Worm (Caenorhabditis elegans): Measurements from ENCODE around the gene K03H1.9.
A peak's percentile ranks its signal among the peaks of the same experiment; 100 is the strongest.

Gene K03H1.9

ce11 chrIII:9956665-9957401 is 15.5 kb upstream of the K03H1.9 start, which contains the start of gene alx-1:
alx-1 (plus strand) TSS chrIII:9957351.
- TF ChIP-seq hlh-30 (tag; optimal IDR thresholded peaks at IDR 0.05; ENCODE audit: insufficient read depth), result peak; percentile 53
- no peak for TF ChIP-seq lin-15B (tag; optimal IDR thresholded peaks at IDR 0.05)
- TF ChIP-seq lin-39 (tag; optimal IDR thresholded peaks at IDR 0.05), result no peak
- TF ChIP-seq T20F7.1 (GFP tag; optimal IDR thresholded peaks at IDR 0.05), result no peak
- no peak for TF ChIP-seq hif-1 (tag; optimal IDR thresholded peaks at IDR 0.05)
- no peak for TF ChIP-seq nhr-41 (GFP tag; IDR thresholded peaks at IDR 0.05)
- TF ChIP-seq ztf-7 (tag; optimal IDR thresholded peaks at IDR 0.05), result no peak
- TF ChIP-seq dve-1 (tag; optimal IDR thresholded peaks at IDR 0.05; ENCODE audit: insufficient read depth), result peak; percentile 31
- no peak for TF ChIP-seq saeg-2 (GFP tag; IDR thresholded peaks at IDR 0.05)
- no peak for TF ChIP-seq fos-1 (tag; optimal IDR thresholded peaks at IDR 0.05)
- TF ChIP-seq hlh-11 (tag; optimal IDR thresholded peaks at IDR 0.05), result peak; percentile 23
- peak in 1 of 2 experiments; percentile 63 for TF ChIP-seq unc-62 (GFP tag; optimal IDR thresholded peaks at IDR 0.05 in 1 of 2)
- TF ChIP-seq unc-62 (tag; optimal IDR thresholded peaks at IDR 0.05), result no peak
- TF ChIP-seq F37D6.2 (tag; optimal IDR thresholded peaks at IDR 0.05), result no peak
- no peak for TF ChIP-seq ZK546.5 (tag; optimal IDR thresholded peaks at IDR 0.05)
- TF ChIP-seq daf-16 (GFP tag; optimal IDR thresholded peaks at IDR 0.05), result no peak
- TF ChIP-seq daf-16 (tag; optimal IDR thresholded peaks at IDR 0.05), result peak; percentile 49
- TF ChIP-seq ceh-82 (tag; optimal IDR thresholded peaks at IDR 0.05), result no peak
- TF ChIP-seq Y75B8A.6 (GFP tag; IDR thresholded peaks at IDR 0.05), result no peak
- TF ChIP-seq nhr-42 (GFP tag; IDR thresholded peaks at IDR 0.05), result no peak
- TF ChIP-seq ceh-32 (tag; optimal IDR thresholded peaks at IDR 0.05; ENCODE audit: poor library complexity), result no peak
- TF ChIP-seq snpc-1.2 (GFP tag; IDR thresholded peaks at IDR 0.05), result no peak
- TF ChIP-seq mxl-3 (GFP tag; optimal IDR thresholded peaks at IDR 0.05), result peak; percentile 58
- TF ChIP-seq spr-1 (tag; optimal IDR thresholded peaks at IDR 0.05), result no peak
- TF ChIP-seq D1046.2 (GFP tag; IDR thresholded peaks at IDR 0.05), result no peak
- TF ChIP-seq ama-1 (optimal IDR thresholded peaks at IDR 0.05), result no peak
- no peak for TF ChIP-seq F44E2.7 (GFP tag; IDR thresholded peaks at IDR 0.05)
- no peak for TF ChIP-seq sdz-12 (GFP tag; optimal IDR thresholded peaks at IDR 0.05)
- no peak for TF ChIP-seq mep-1 (tag; optimal IDR thresholded peaks at IDR 0.05)
- no peak for TF ChIP-seq Y5F2A.4 (GFP tag; optimal IDR thresholded peaks at IDR 0.05)
- no peak for TF ChIP-seq F49E8.2 (tag; optimal IDR thresholded peaks at IDR 0.05; ENCODE audit: borderline replicate concordance)
- peak; percentile 45; the same call in 1 of the 2 replicates for TF ChIP-seq dmd-6 (GFP tag; IDR thresholded peaks at IDR 0.05)
- no peak for TF ChIP-seq zfp-3 (GFP tag; conservative IDR thresholded peaks at IDR 0.05)
- peak; percentile 49 for TF ChIP-seq mes-2 (tag; optimal IDR thresholded peaks at IDR 0.05; ENCODE audit: poor library complexity, severe bottlenecking)
- no peak for TF ChIP-seq Y105C5A.15 (GFP tag; IDR thresholded peaks at IDR 0.05)
- TF ChIP-seq jun-1 (tag; optimal IDR thresholded peaks at IDR 0.05), result peak; percentile 19
- no peak for TF ChIP-seq ztf-11 (tag; optimal IDR thresholded peaks at IDR 0.05)
- TF ChIP-seq lin-29 (GFP tag; IDR thresholded peaks at IDR 0.05), result no peak
- peak; percentile 14 for TF ChIP-seq nhr-28 (tag; optimal IDR thresholded peaks at IDR 0.05)
- TF ChIP-seq lsy-2 (tag; optimal IDR thresholded peaks at IDR 0.05), result no peak
- peak; percentile 62 for TF ChIP-seq pqm-1 (tag; optimal IDR thresholded peaks at IDR 0.05)
- TF ChIP-seq fkh-10 (GFP tag; optimal IDR thresholded peaks at IDR 0.05), result no peak
- no peak for TF ChIP-seq ceh-44 (GFP tag; IDR thresholded peaks at IDR 0.05)
- TF ChIP-seq nhr-77 (tag; optimal IDR thresholded peaks at IDR 0.05), result no peak
- no peak for TF ChIP-seq nhr-25 (tag; optimal IDR thresholded peaks at IDR 0.05; ENCODE audit: borderline replicate concordance, insufficient read depth)
- no peak for TF ChIP-seq lin-38 (GFP tag; IDR thresholded peaks at IDR 0.05)
- TF ChIP-seq daf-19 (GFP tag; conservative IDR thresholded peaks at IDR 0.05), result no peak
- TF ChIP-seq snpc-4 (tag; optimal IDR thresholded peaks at IDR 0.05), result no peak
- no peak for TF ChIP-seq ceh-28 (tag; optimal IDR thresholded peaks at IDR 0.05)
- no peak for TF ChIP-seq madf-5 (GFP tag; IDR thresholded peaks at IDR 0.05)
- TF ChIP-seq mxl-2 (GFP tag; conservative IDR thresholded peaks at IDR 0.05), result no peak

Data from whole organism, L4 larva.